Worm (Caenorhabditis elegans): Measurements from ENCODE around the gene Y25C1A.2.
"Not testable (repeated sequence)": the region's sequence is repeated elsewhere in the genome, so short reads cannot be mapped to it uniquely, and the experiment has no call there.

The Y25C1A.2 gene

ce11 chrII:3129007-3129406 lies 16.6 kb downstream of the Y25C1A.2 start, which contains the start of gene chil-24:
TSS of gene chil-24 (plus strand) at chrII:3129162.
- TF ChIP-seq lin-13 (tag; optimal IDR thresholded peaks at IDR 0.05) = no peak
- TF ChIP-seq bed-3 (GFP tag; optimal IDR thresholded peaks at IDR 0.05) = no peak
- TF ChIP-seq nhr-12 (tag; optimal IDR thresholded peaks at IDR 0.05) = no peak
- TF ChIP-seq M03D4.4 (tag; optimal IDR thresholded peaks at IDR 0.05) = no peak
- TF ChIP-seq sem-2 (GFP tag; optimal IDR thresholded peaks at IDR 0.05) = no peak
- TF ChIP-seq unc-62 (GFP tag; optimal IDR thresholded peaks at IDR 0.05) = no peak
- no peak for TF ChIP-seq unc-120 (tag; optimal IDR thresholded peaks at IDR 0.05; ENCODE audit: poor library complexity, severe bottlenecking)
- TF ChIP-seq drap-1 (GFP tag; optimal IDR thresholded peaks at IDR 0.05) = no peak

- no peak for TF ChIP-seq bed-3 (GFP tag; optimal IDR thresholded peaks at IDR 0.05)
- TF ChIP-seq nhr-76 (tag; optimal IDR thresholded peaks at IDR 0.05) = no peak
- TF ChIP-seq unc-62 (GFP tag; optimal IDR thresholded peaks at IDR 0.05) = no peak
- TF ChIP-seq M03D4.4 (tag; optimal IDR thresholded peaks at IDR 0.05) = no peak
- TF ChIP-seq flh-1 (GFP tag; optimal IDR thresholded peaks at IDR 0.05) = no peak
- no peak for TF ChIP-seq elt-3 (tag; optimal IDR thresholded peaks at IDR 0.05)
- no peak for TF ChIP-seq mls-2 (tag; optimal IDR thresholded peaks at IDR 0.05)
- TF ChIP-seq ztf-11 (tag; optimal IDR thresholded peaks at IDR 0.05) = no peak
- TF ChIP-seq pha-4 (tag; optimal IDR thresholded peaks at IDR 0.05) = no peak
- TF ChIP-seq unc-39 (tag; optimal IDR thresholded peaks at IDR 0.05) = no peak
- no peak for TF ChIP-seq elt-1 (tag; optimal IDR thresholded peaks at IDR 0.05; ENCODE audit: borderline replicate concordance, insufficient read depth)
- no peak for TF ChIP-seq lin-32 (GFP tag; optimal IDR thresholded peaks at IDR 0.05)
- TF ChIP-seq lin-13 (tag; optimal IDR thresholded peaks at IDR 0.05) = no peak
- TF ChIP-seq nhr-237 (tag; optimal IDR thresholded peaks at IDR 0.05) = no peak
- TF ChIP-seq mab-5 (tag; optimal IDR thresholded peaks at IDR 0.05) = no peak
- TF ChIP-seq unc-120 (tag; optimal IDR thresholded peaks at IDR 0.05; ENCODE audit: poor library complexity, severe bottlenecking) = no peak
These were observed 22.9 kb downstream of the Y25C1A.2 start for ce11 chrII:3135293-3135692.

ce11 chrII:3137804-3138203 lies 25.4 kb downstream of the Y25C1A.2 start, which contains the start of gene sri-54:
TSS of gene sri-54 (minus strand) at chrII:3137904.
- no peak for TF ChIP-seq ceh-83 (GFP tag; optimal IDR thresholded peaks at IDR 0.05)
- TF ChIP-seq cnd-1 (tag; optimal IDR thresholded peaks at IDR 0.05) = no peak
- no peak for TF ChIP-seq nhr-28 (tag; optimal IDR thresholded peaks at IDR 0.05)
- no peak for TF ChIP-seq mab-5 (tag; optimal IDR thresholded peaks at IDR 0.05)
- no peak for TF ChIP-seq ceh-43 (GFP tag; optimal IDR thresholded peaks at IDR 0.05)
- no peak for TF ChIP-seq sptf-1 (tag; optimal IDR thresholded peaks at IDR 0.05)
- TF ChIP-seq elt-1 (tag; optimal IDR thresholded peaks at IDR 0.05; ENCODE audit: borderline replicate concordance, insufficient read depth) = no peak
- TF ChIP-seq nhr-12 (tag; optimal IDR thresholded peaks at IDR 0.05) = no peak

- not testable (repeated sequence) for TF ChIP-seq sem-2 (GFP tag; optimal IDR thresholded peaks at IDR 0.05); drap-1 (GFP tag; optimal IDR thresholded peaks at IDR 0.05); unc-120 (tag; optimal IDR thresholded peaks at IDR 0.05; ENCODE audit: poor library complexity, severe bottlenecking)
These were observed 30.4 kb downstream of the Y25C1A.2 start, which contains the start of gene sri-42 for ce11 chrII:3142855-3143254. TSS of gene sri-42 (minus strand) at chrII:3142955.

ce11 chrII:3144552-3144951 lies 32.1 kb downstream of the Y25C1A.2 start, which contains the start of gene sri-43:
TSS of gene sri-43 (minus strand) at chrII:3144652.
- not testable (repeated sequence) for TF ChIP-seq flh-1 (GFP tag; optimal IDR thresholded peaks at IDR 0.05); nhr-2 (tag; optimal IDR thresholded peaks at IDR 0.05); lsy-2 (tag; optimal IDR thresholded peaks at IDR 0.05)

ce11 chrII:3145842-3146241 lies 33.4 kb downstream of the Y25C1A.2 start, which contains the start of gene T10D4.15:
TSS of gene T10D4.15 (plus strand) at chrII:3146142.
- TF ChIP-seq lsy-2 (tag; optimal IDR thresholded peaks at IDR 0.05) = no peak
- no peak for TF ChIP-seq sptf-1 (tag; optimal IDR thresholded peaks at IDR 0.05)
- TF ChIP-seq ham-2 (GFP tag; optimal IDR thresholded peaks at IDR 0.05) = no peak
- no peak for TF ChIP-seq nhr-2 (tag; optimal IDR thresholded peaks at IDR 0.05)
- no peak for TF ChIP-seq nhr-76 (tag; optimal IDR thresholded peaks at IDR 0.05)
- no peak for TF ChIP-seq lin-32 (GFP tag; optimal IDR thresholded peaks at IDR 0.05)
- no peak for TF ChIP-seq ceh-83 (GFP tag; optimal IDR thresholded peaks at IDR 0.05)
- no peak for TF ChIP-seq unc-62 (GFP tag; optimal IDR thresholded peaks at IDR 0.05)

Data from whole organism, mixed stage, embryonic.